Worm (Caenorhabditis elegans): Measurements from ENCODE around the gene srh-118.

Gene srh-118

ce11 chrV:17538279-17538896, 42.4 kb upstream of the srh-118 start, which contains the start of gene C18D4.6:
Gene C18D4.6 (minus strand): TSS chrV:17538375.
- peak; percentile 83 for TF ChIP-seq T20F7.1 (GFP tag; optimal IDR thresholded peaks at IDR 0.05)
- TF ChIP-seq dpl-1 (GFP tag; optimal IDR thresholded peaks at IDR 0.05) = peak; percentile 3
- TF ChIP-seq F44E2.7 (GFP tag; IDR thresholded peaks at IDR 0.05) = no peak
- TF ChIP-seq mes-2 (tag; optimal IDR thresholded peaks at IDR 0.05; ENCODE audit: poor library complexity, severe bottlenecking) = peak; percentile 54
- peak; percentile 85 for TF ChIP-seq duxl-1 (tag; optimal IDR thresholded peaks at IDR 0.05; ENCODE audit: poor library complexity)

ce11 chrV:17533200-17533599, 37.2 kb upstream of the srh-118 start:
- peak; percentile 67 for TF ChIP-seq aha-1 (tag)
- TF ChIP-seq dmd-6 (GFP tag; IDR thresholded peaks at IDR 0.05) = no peak
- TF ChIP-seq unc-62 (GFP tag; optimal IDR thresholded peaks at IDR 0.05 in 1 of 2) = peak in 1 of 2 experiments; percentile 68
- TF ChIP-seq unc-62 (tag; optimal IDR thresholded peaks at IDR 0.05) = no peak

ce11 chrV:17532686-17533085, 36.7 kb upstream of the srh-118 start, which contains the start of gene C18D4.3:
Gene C18D4.3 (minus strand): TSS chrV:17532786.
- TF ChIP-seq nhr-237 (tag; optimal IDR thresholded peaks at IDR 0.05) (no peak), ceh-62 (tag; optimal IDR thresholded peaks at IDR 0.05) (no peak), php-3 (GFP tag; IDR thresholded peaks at IDR 0.05) (no peak), ztf-7 (tag; optimal IDR thresholded peaks at IDR 0.05) (no peak), nhr-111 (GFP tag; optimal IDR thresholded peaks at IDR 0.05) (no peak)

ce11 chrV:17531410-17531809, 35.4 kb upstream of the srh-118 start, which contains the start of gene C18D4.4:
Gene C18D4.4 (minus strand): TSS chrV:17531510.
- TF ChIP-seq unc-39 (tag; optimal IDR thresholded peaks at IDR 0.05) = no peak
- no peak for TF ChIP-seq mxl-2 (GFP tag; conservative IDR thresholded peaks at IDR 0.05)
- no peak for TF ChIP-seq unc-130 (GFP tag; optimal IDR thresholded peaks at IDR 0.05)
- no peak for TF ChIP-seq F26F4.8 (GFP tag; conservative IDR thresholded peaks at IDR 0.05)
- TF ChIP-seq lim-7 (GFP tag; IDR thresholded peaks at IDR 0.05) = no peak
- TF ChIP-seq skn-1 (tag; optimal IDR thresholded peaks at IDR 0.05) = no peak
- TF ChIP-seq sdz-12 (GFP tag; optimal IDR thresholded peaks at IDR 0.05) = no peak
- no peak for TF ChIP-seq dmd-6 (GFP tag; IDR thresholded peaks at IDR 0.05)
- no peak for TF ChIP-seq nhr-76 (tag; optimal IDR thresholded peaks at IDR 0.05)
- no peak for TF ChIP-seq nhr-48 (tag; optimal IDR thresholded peaks at IDR 0.05)
- no peak for TF ChIP-seq cey-2 (tag; optimal IDR thresholded peaks at IDR 0.05; ENCODE audit: borderline replicate concordance, insufficient read depth)
- TF ChIP-seq dpl-1 (GFP tag; optimal IDR thresholded peaks at IDR 0.05) = no peak
- TF ChIP-seq aha-1 (tag) = no peak
- no peak for TF ChIP-seq aly-2 (tag; optimal IDR thresholded peaks at IDR 0.05)

ce11 chrV:17530486-17530885, 34.5 kb upstream of the srh-118 start, which contains the start of gene C18D4.12:
Gene C18D4.12 (minus strand): TSS chrV:17530586.
- TF ChIP-seq egl-43 (GFP tag; IDR thresholded peaks at IDR 0.05) (no peak), unc-130 (GFP tag; optimal IDR thresholded peaks at IDR 0.05) (no peak), skn-1 (tag; optimal IDR thresholded peaks at IDR 0.05) (no peak), egl-27 (tag; optimal IDR thresholded peaks at IDR 0.05) (no peak), ama-1 (optimal IDR thresholded peaks at IDR 0.05) (no peak), hlh-11 (tag; optimal IDR thresholded peaks at IDR 0.05) (no peak), aha-1 (tag) (peak; percentile 8), hmg-1.1 (GFP tag; IDR thresholded peaks at IDR 0.05) (no peak)

- TF ChIP-seq Y48G9A.11 (GFP tag; IDR thresholded peaks at IDR 0.05) (no peak), dve-1 (tag; optimal IDR thresholded peaks at IDR 0.05; ENCODE audit: insufficient read depth) (no peak), nhr-41 (GFP tag; IDR thresholded peaks at IDR 0.05) (no peak)
Measured at ce11 chrV:17527729-17528128, 31.8 kb upstream of the srh-118 start, which contains the start of gene srz-90. Gene srz-90 (plus strand): TSS chrV:17528029.
